Worm (Caenorhabditis elegans): Measurements from ENCODE around the gene K02E10.4.

Gene K02E10.4

DNA sequence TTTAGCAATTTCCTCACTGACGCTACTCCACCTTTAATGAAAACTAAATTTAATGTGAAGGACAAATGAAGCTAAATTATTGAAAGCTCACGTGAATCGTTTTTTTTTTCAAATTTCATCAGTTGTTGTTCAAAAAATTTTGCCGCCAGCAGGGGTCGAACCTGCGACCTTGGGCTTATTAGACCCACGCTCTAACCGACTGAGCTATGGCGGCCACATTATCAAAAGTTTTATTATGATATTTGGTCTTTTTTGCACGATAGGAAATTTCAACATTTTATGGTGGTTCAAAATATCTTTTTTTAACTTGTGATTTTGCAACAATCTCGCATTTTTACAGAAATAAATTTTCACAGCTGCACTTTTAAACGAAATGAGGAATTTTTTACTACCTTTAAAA lies 43.0 kb downstream of the K02E10.4 start (continued):
- no peak for TF ChIP-seq zag-1 (tag; optimal IDR thresholded peaks at IDR 0.05)
- TF ChIP-seq lir-3 (tag; optimal IDR thresholded peaks at IDR 0.05), result no peak
- no peak for TF ChIP-seq zfp-2 (tag; optimal IDR thresholded peaks at IDR 0.05)
- 0 out of 2 replicates have a peak, but pooled peaks have one; percentile 15 for TF ChIP-seq Y48G9A.11 (GFP tag; IDR thresholded peaks at IDR 0.05)
- TF ChIP-seq nhr-77 (tag; optimal IDR thresholded peaks at IDR 0.05), result no peak
- peak; percentile 47; the same call in 1 of the 2 replicates for TF ChIP-seq egl-43 (GFP tag; IDR thresholded peaks at IDR 0.05)
- TF ChIP-seq madf-5 (GFP tag; IDR thresholded peaks at IDR 0.05), result no peak
- peak; percentile 86 for TF ChIP-seq aha-1 (tag)
- TF ChIP-seq gei-8 (GFP tag; optimal IDR thresholded peaks at IDR 0.05), result no peak
- TF ChIP-seq lin-1 (GFP tag; IDR thresholded peaks at IDR 0.05), result no peak
- no peak for TF ChIP-seq Y75B8A.6 (GFP tag; IDR thresholded peaks at IDR 0.05)
- TF ChIP-seq snpc-4 (tag; optimal IDR thresholded peaks at IDR 0.05), result no peak
- no peak for TF ChIP-seq pqm-1 (tag; optimal IDR thresholded peaks at IDR 0.05)
- TF ChIP-seq daf-16 (GFP tag; optimal IDR thresholded peaks at IDR 0.05), result peak in 1 of 2 experiments; percentile 8
- peak; percentile 29 for TF ChIP-seq daf-16 (tag; optimal IDR thresholded peaks at IDR 0.05)
- TF ChIP-seq nhr-48 (tag; optimal IDR thresholded peaks at IDR 0.05), result no peak
- no peak for TF ChIP-seq daf-12 (tag; optimal IDR thresholded peaks at IDR 0.05)
- TF ChIP-seq dmd-8 (GFP tag; IDR thresholded peaks at IDR 0.05), result no peak
- no peak for TF ChIP-seq nhr-102 (tag; optimal IDR thresholded peaks at IDR 0.05)
- no peak for TF ChIP-seq nhr-111 (GFP tag; optimal IDR thresholded peaks at IDR 0.05)
- no peak for TF ChIP-seq F37D6.2 (tag; optimal IDR thresholded peaks at IDR 0.05)

DNA sequence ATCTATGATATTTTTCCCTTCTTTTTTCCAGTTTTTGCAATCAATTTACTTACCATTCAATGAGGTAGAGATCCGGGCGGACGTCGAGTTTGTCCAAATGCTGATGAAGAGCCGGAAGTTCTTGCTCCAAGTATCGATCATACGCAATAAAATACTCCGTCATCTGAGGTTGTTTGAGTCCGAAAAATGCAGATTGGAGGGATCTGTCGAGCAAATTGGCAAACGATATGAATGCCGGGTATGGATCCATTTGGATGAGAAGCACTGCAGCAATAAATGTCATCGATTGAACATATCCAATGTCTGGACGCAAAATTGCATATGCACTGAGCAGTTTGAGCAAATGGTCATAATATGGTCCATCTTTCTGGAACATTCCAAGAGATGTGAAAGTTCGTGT lies 44.1 kb downstream of the K02E10.4 start:
- TF ChIP-seq D1046.2 (GFP tag; IDR thresholded peaks at IDR 0.05) (no peak), nhr-28 (tag; optimal IDR thresholded peaks at IDR 0.05) (no peak)

DNA sequence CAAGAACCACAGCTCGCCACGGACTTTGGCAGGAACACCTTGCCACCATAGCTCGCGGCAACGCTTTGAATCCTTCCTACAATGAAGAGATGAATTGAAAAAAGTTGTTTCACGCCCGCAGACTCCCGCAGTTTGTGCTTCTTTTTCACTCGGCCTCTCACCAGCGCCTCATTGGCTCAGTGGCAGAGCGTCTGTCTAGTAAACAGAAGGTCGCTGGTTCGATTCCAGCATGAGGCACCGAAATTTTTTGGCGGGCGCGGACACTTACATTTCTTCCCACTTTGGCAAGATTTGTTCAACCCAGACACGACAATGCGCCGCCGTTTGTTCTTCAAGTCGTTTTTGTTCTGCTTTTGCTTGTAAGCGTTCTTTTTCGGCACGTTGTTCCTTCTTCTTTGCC lies 44.8 kb downstream of the K02E10.4 start:
- peak; percentile 76 for TF ChIP-seq lin-1 (GFP tag; IDR thresholded peaks at IDR 0.05)
- no peak for TF ChIP-seq hif-1 (tag; optimal IDR thresholded peaks at IDR 0.05)
- TF ChIP-seq R02D3.7 (tag; optimal IDR thresholded peaks at IDR 0.05), result no peak
- no peak for TF ChIP-seq Y75B8A.6 (GFP tag; IDR thresholded peaks at IDR 0.05)
- no peak for TF ChIP-seq nhr-6 (tag; optimal IDR thresholded peaks at IDR 0.05)
- no peak for TF ChIP-seq nhr-77 (tag; optimal IDR thresholded peaks at IDR 0.05)
- TF ChIP-seq snpc-1.2 (GFP tag; IDR thresholded peaks at IDR 0.05), result peak; percentile 68; the same call in 1 of the 2 replicates
- no peak for TF ChIP-seq sdz-12 (GFP tag; optimal IDR thresholded peaks at IDR 0.05)
- TF ChIP-seq daf-8 (GFP tag; IDR thresholded peaks at IDR 0.05), result no peak
- peak; percentile 37 for TF ChIP-seq F37D6.2 (tag; optimal IDR thresholded peaks at IDR 0.05)
- no peak for TF ChIP-seq duxl-1 (tag; optimal IDR thresholded peaks at IDR 0.05; ENCODE audit: poor library complexity)
- TF ChIP-seq hlh-11 (tag; optimal IDR thresholded peaks at IDR 0.05), result peak; percentile 38
- TF ChIP-seq ZK337.2 (GFP tag; IDR thresholded peaks at IDR 0.05), result 0 out of 2 replicates have a peak, but pooled peaks have one; percentile 52
- peak; percentile 89 for TF ChIP-seq vab-7 (GFP tag; IDR thresholded peaks at IDR 0.05)
- TF ChIP-seq Y48G9A.11 (GFP tag; IDR thresholded peaks at IDR 0.05), result peak; percentile 28
- TF ChIP-seq spr-3 (GFP tag; optimal IDR thresholded peaks at IDR 0.05), result peak; percentile 34
- no peak for TF ChIP-seq jun-1 (tag; optimal IDR thresholded peaks at IDR 0.05)
- no peak for TF ChIP-seq lin-15B (tag; optimal IDR thresholded peaks at IDR 0.05)
- TF ChIP-seq lin-39 (tag; optimal IDR thresholded peaks at IDR 0.05), result no peak
- TF ChIP-seq nhr-25 (tag; optimal IDR thresholded peaks at IDR 0.05; ENCODE audit: borderline replicate concordance, insufficient read depth), result no peak
- TF ChIP-seq F49E8.2 (tag; optimal IDR thresholded peaks at IDR 0.05; ENCODE audit: borderline replicate concordance), result peak; percentile 33
- no peak for TF ChIP-seq daf-19 (GFP tag; conservative IDR thresholded peaks at IDR 0.05)
- TF ChIP-seq D1046.2 (GFP tag; IDR thresholded peaks at IDR 0.05), result 0 out of 2 replicates have a peak, but pooled peaks have one; percentile 63
- TF ChIP-seq nhr-41 (GFP tag; IDR thresholded peaks at IDR 0.05), result 0 out of 2 replicates have a peak, but pooled peaks have one; percentile 37
- TF ChIP-seq nhr-102 (tag; optimal IDR thresholded peaks at IDR 0.05), result peak; percentile 37
- TF ChIP-seq mxl-2 (GFP tag; conservative IDR thresholded peaks at IDR 0.05), result no peak
- no peak for TF ChIP-seq ceh-82 (tag; optimal IDR thresholded peaks at IDR 0.05)
- TF ChIP-seq php-3 (GFP tag; IDR thresholded peaks at IDR 0.05), result peak; percentile 57
- TF ChIP-seq zip-11 (GFP tag; IDR thresholded peaks at IDR 0.05), result no peak
- peak in 1 of 2 experiments; percentile 80 for TF ChIP-seq unc-62 (GFP tag; optimal IDR thresholded peaks at IDR 0.05 in 1 of 2)
- TF ChIP-seq unc-62 (tag; optimal IDR thresholded peaks at IDR 0.05), result no peak
- TF ChIP-seq arid-1 (GFP tag; conservative IDR thresholded peaks at IDR 0.05), result peak; percentile 67
- peak; percentile 8 for TF ChIP-seq unc-130 (GFP tag; optimal IDR thresholded peaks at IDR 0.05)

Data from whole organism, L4 larva.